Fruit fly (Drosophila melanogaster): ENCODE measurements around the gene CG7546.
"Not testable (repeated sequence)": the region's sequence is repeated elsewhere in the genome, so short reads cannot be mapped to it uniquely, and the experiment has no call there.

CG7546 gene

dm6 chr3L:7510414-7511384 lies at the start of gene CG7546:
Gene CG7546, plus strand, starts transcription at chr3L:7510986.
- TF ChIP-seq CG8478 (optimal IDR thresholded peaks at IDR 0.05) (no peak), CTCF (optimal IDR thresholded peaks at IDR 0.05) (peak in 1 of 2 experiments; percentile 49)

- no peak for TF ChIP-seq CTCF (optimal IDR thresholded peaks at IDR 0.05)
- no peak for TF ChIP-seq CG8478 (optimal IDR thresholded peaks at IDR 0.05)
These were observed 45.6 kb upstream of the CG7546 start, which contains the start of the genes CG42660, CG42661 and Tsp66A for dm6 chr3L:7465209-7465608. Gene CG42660, plus strand, starts transcription at chr3L:7465509. Gene CG42661, plus strand, starts transcription at chr3L:7465509. Gene Tsp66A, plus strand, starts transcription at chr3L:7465509.

dm6 chr3L:7470202-7470601 lies 40.6 kb upstream of the CG7546 start, which contains the start of gene CG8543:
Gene CG8543, minus strand, starts transcription at chr3L:7470302.
- TF ChIP-seq CTCF (optimal IDR thresholded peaks at IDR 0.05) = no peak
- TF ChIP-seq CG8478 (optimal IDR thresholded peaks at IDR 0.05) = no peak

- no peak for TF ChIP-seq CG8478 (optimal IDR thresholded peaks at IDR 0.05)
- no peak for TF ChIP-seq CTCF (optimal IDR thresholded peaks at IDR 0.05)
These were observed 39.5 kb upstream of the CG7546 start, which contains the start of gene CG8541 for dm6 chr3L:7471259-7471658. Gene CG8541, plus strand, starts transcription at chr3L:7471559.

dm6 chr3L:7475270-7475669 lies 35.5 kb upstream of the CG7546 start, which contains the start of gene CG43292:
Gene CG43292, plus strand, starts transcription at chr3L:7475570.
- TF ChIP-seq CTCF (optimal IDR thresholded peaks at IDR 0.05) (no peak), CG8478 (optimal IDR thresholded peaks at IDR 0.05) (no peak)

- TF ChIP-seq CTCF (optimal IDR thresholded peaks at IDR 0.05) = no peak
- TF ChIP-seq CG8478 (optimal IDR thresholded peaks at IDR 0.05) = no peak
These were observed 25.1 kb upstream of the CG7546 start, which contains the start of gene mthl6 for dm6 chr3L:7485667-7486066. Gene mthl6, plus strand, starts transcription at chr3L:7485967.

dm6 chr3L:7491564-7491963 lies 19.2 kb upstream of the CG7546 start, which contains the start of gene Cyp316a1:
Gene Cyp316a1, plus strand, starts transcription at chr3L:7491864.
- TF ChIP-seq CG8478 (optimal IDR thresholded peaks at IDR 0.05) (no peak), CTCF (optimal IDR thresholded peaks at IDR 0.05) (no peak)

- TF ChIP-seq CTCF (optimal IDR thresholded peaks at IDR 0.05) (no peak), CG8478 (optimal IDR thresholded peaks at IDR 0.05) (no peak)
These were observed 14.7 kb upstream of the CG7546 start, which contains the start of gene Cyp4d8 for dm6 chr3L:7496097-7496496. Gene Cyp4d8, minus strand, starts transcription at chr3L:7496197.

- TF ChIP-seq CG8478, CTCF (optimal IDR thresholded peaks at IDR 0.05): not testable (repeated sequence)
These were observed 12.1 kb upstream of the CG7546 start, which contains the start of gene CG8539 for dm6 chr3L:7498731-7499130. Gene CG8539, minus strand, starts transcription at chr3L:7498831.

dm6 chr3L:7506117-7506516 lies 4.7 kb upstream of the CG7546 start, which contains the start of gene CG7548:
Gene CG7548, minus strand, starts transcription at chr3L:7506217.
- TF ChIP-seq CTCF (optimal IDR thresholded peaks at IDR 0.05) = no peak
- TF ChIP-seq CG8478 (optimal IDR thresholded peaks at IDR 0.05) = no peak

- TF ChIP-seq CTCF (optimal IDR thresholded peaks at IDR 0.05) = no peak
- no peak for TF ChIP-seq CG8478 (optimal IDR thresholded peaks at IDR 0.05)
These were observed 7.7 kb downstream of the CG7546 start, which contains the start of gene ltl for dm6 chr3L:7518351-7519102. Gene ltl, plus strand, starts transcription at chr3L:7518997.

- TF ChIP-seq CG8478 (optimal IDR thresholded peaks at IDR 0.05) (no peak), CTCF (optimal IDR thresholded peaks at IDR 0.05) (no peak)
These were observed 8.4 kb downstream of the CG7546 start for dm6 chr3L:7519219-7519618.

- TF ChIP-seq CTCF (optimal IDR thresholded peaks at IDR 0.05) (no peak), CG8478 (optimal IDR thresholded peaks at IDR 0.05) (no peak)
These were observed 9.8 kb downstream of the CG7546 start for dm6 chr3L:7520619-7521018.

- TF ChIP-seq CTCF (optimal IDR thresholded peaks at IDR 0.05) (no peak), CG8478 (optimal IDR thresholded peaks at IDR 0.05) (no peak)
These were observed 11.1 kb downstream of the CG7546 start for dm6 chr3L:7521847-7522246.
